Fruit fly (Drosophila melanogaster): ENCODE data around the gene Pp2B-14D.

Gene Pp2B-14D

DNA sequence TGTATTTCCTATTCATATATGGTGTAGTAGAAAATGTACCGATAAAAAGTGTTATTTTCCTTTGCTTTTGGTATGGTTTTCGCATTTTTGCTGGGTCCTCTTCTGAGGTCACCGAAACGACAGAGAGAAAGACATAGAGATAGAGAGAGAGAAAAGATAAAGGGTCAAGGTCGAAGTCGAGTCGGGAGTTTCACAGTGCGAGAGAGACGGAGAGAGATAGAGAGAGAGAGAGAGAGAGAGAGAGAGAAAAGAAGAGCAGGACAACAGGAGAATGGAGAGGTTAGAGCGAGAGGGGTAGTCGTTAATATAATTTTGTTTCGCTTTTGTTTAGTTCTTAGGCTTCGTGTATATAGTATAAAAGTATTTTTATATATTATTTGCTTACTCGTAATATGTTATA, 2.4 kb upstream of the Pp2B-14D start:
- TF ChIP-seq Sp1 (GFP tag; optimal IDR thresholded peaks at IDR 0.05), result no peak
- no peak for TF ChIP-seq fru (GFP tag; optimal IDR thresholded peaks at IDR 0.05)
- no peak for TF ChIP-seq sv (GFP tag; optimal IDR thresholded peaks at IDR 0.05)
- no peak for TF ChIP-seq pan (optimal IDR thresholded peaks at IDR 0.05)
- TF ChIP-seq Jra (GFP tag; optimal IDR thresholded peaks at IDR 0.05), result no peak
- no peak for TF ChIP-seq woc (GFP tag; optimal IDR thresholded peaks at IDR 0.05)
- TF ChIP-seq CG9705 (GFP tag; optimal IDR thresholded peaks at IDR 0.05), result no peak
- TF ChIP-seq Mio (GFP tag; optimal IDR thresholded peaks at IDR 0.05), result no peak
- TF ChIP-seq GATAd (GFP tag; optimal IDR thresholded peaks at IDR 0.05), result no peak
- no peak for TF ChIP-seq br (GFP tag; optimal IDR thresholded peaks at IDR 0.05)
- no peak for TF ChIP-seq rgr (GFP tag; optimal IDR thresholded peaks at IDR 0.05)
- no peak for TF ChIP-seq tai (GFP tag; optimal IDR thresholded peaks at IDR 0.05)
- TF ChIP-seq HLH106 (tag; optimal IDR thresholded peaks at IDR 0.05), result no peak
- no peak for TF ChIP-seq usp (GFP tag; optimal IDR thresholded peaks at IDR 0.05)
- no peak for TF ChIP-seq lola (GFP tag; optimal IDR thresholded peaks at IDR 0.05)
- TF ChIP-seq Hnf4 (GFP tag; optimal IDR thresholded peaks at IDR 0.05), result no peak

DNA sequence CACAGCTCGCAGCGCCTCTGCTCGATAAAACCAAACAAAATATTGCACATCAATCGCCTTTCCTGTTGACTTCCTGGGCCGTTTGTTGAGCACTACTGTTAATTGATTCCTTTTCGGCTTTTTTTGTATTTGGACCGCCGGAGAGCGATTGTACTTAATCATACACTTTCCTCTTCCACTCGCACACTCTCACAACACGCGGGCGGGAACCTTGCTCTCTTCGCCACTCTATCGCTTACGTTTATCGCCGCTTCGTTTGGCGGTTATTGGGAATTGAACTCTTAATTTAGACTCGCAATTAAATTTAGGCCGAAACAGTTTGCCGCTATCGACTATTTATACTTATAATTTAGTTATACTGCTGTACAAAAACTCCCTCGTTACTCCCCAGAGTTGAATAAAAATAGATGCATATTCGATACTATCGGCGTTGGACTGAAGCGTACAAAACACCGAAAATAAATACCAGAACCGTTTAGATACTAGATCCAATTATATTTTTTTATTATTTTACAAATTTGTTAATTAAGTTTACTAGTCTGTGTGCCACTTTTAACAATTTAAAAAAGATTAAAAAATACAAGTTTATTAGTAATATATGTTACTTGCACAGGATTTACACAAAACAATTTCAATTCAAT, 6.2 kb downstream of the Pp2B-14D start, which contains the start of gene Arp2:
Arp2 (minus strand) TSS at position 427 of the 641 bp plus-strand sequence.
- TF ChIP-seq Rel (GFP tag; optimal IDR thresholded peaks at IDR 0.05) (no peak), Rel (tag; optimal IDR thresholded peaks at IDR 0.05) (peak; percentile 51), sv (GFP tag; optimal IDR thresholded peaks at IDR 0.05) (no peak)

DNA sequence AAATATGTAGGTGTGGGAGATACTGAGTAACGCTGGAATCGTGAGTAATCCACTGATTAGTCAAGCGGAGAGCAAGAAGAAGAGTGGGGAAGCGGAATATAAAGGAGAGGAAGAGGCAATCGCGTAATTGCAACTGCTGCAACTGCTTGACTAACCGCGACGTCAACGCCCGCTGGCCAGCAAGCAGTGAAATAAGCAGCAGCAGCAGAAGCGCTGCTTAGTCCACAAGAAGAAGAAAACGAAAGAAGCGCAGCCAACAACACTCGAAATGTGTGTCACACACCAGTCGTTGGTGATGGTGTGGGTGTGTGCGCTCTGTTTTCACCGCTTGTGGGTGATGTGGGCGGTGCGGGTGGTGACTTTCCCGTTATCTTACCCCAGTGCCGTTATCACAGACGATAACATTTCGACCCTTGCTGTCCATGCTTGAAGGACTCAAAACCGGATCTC, 6.8 kb downstream of the Pp2B-14D start:
- TF ChIP-seq fru (GFP tag; optimal IDR thresholded peaks at IDR 0.05) (no peak), Dfd (GFP tag; optimal IDR thresholded peaks at IDR 0.05) (no peak), lola (GFP tag; optimal IDR thresholded peaks at IDR 0.05) (no peak), N (GFP tag; optimal IDR thresholded peaks at IDR 0.05) (peak; percentile 59), Abd-B (GFP tag; optimal IDR thresholded peaks at IDR 0.05) (peak; percentile 15), Jra (GFP tag; optimal IDR thresholded peaks at IDR 0.05) (peak; percentile 78), dmrt93B (GFP tag; optimal IDR thresholded peaks at IDR 0.05) (no peak), Rel (GFP tag; optimal IDR thresholded peaks at IDR 0.05) (no peak), Rel (tag; optimal IDR thresholded peaks at IDR 0.05) (peak; percentile 28), psq (GFP tag; optimal IDR thresholded peaks at IDR 0.05) (peak; percentile 83), brk (GFP tag; optimal IDR thresholded peaks at IDR 0.05) (no peak), usp (GFP tag; optimal IDR thresholded peaks at IDR 0.05) (no peak), h (GFP tag; optimal IDR thresholded peaks at IDR 0.05) (no peak), woc (GFP tag; optimal IDR thresholded peaks at IDR 0.05) (no peak), foxo (GFP tag; optimal IDR thresholded peaks at IDR 0.05) (no peak), Myc (optimal IDR thresholded peaks at IDR 0.05) (no peak), rgr (GFP tag; optimal IDR thresholded peaks at IDR 0.05) (no peak), CrebA (GFP tag; optimal IDR thresholded peaks at IDR 0.05; ENCODE audit: borderline replicate concordance) (no peak), dsf (GFP tag; optimal IDR thresholded peaks at IDR 0.05; ENCODE audit: borderline replicate concordance) (no peak), Mio (GFP tag; optimal IDR thresholded peaks at IDR 0.05) (no peak), tai (GFP tag; optimal IDR thresholded peaks at IDR 0.05) (no peak), OdsH (GFP tag; optimal IDR thresholded peaks at IDR 0.05) (no peak), br (GFP tag; optimal IDR thresholded peaks at IDR 0.05) (no peak), CG32264 (GFP tag; optimal IDR thresholded peaks at IDR 0.05) (no peak)

DNA sequence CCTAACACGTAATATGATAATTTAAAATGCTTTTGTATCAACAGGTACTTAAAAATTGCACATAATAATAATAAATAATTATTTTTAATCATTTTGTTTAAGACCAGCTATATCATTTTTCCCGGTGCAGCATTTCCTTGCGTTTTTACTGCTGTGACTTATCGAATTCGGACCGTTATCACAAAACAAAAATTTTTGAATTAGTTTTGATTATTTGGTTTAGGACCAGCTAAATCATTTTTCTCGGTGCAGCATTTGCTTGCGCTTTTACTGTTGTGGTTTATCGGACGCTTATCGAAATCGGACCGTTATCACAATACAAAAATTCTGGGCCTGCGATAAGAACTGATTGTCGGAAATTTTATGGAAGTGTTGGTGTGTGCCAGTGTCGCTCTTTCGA, 7.2 kb downstream of the Pp2B-14D start:
- TF ChIP-seq sv (GFP tag; optimal IDR thresholded peaks at IDR 0.05) (peak; percentile 78), Rel (GFP tag; optimal IDR thresholded peaks at IDR 0.05) (peak; percentile 12), Rel (tag; optimal IDR thresholded peaks at IDR 0.05) (no peak), tai (GFP tag; optimal IDR thresholded peaks at IDR 0.05) (peak; percentile 49), GATAd (GFP tag; optimal IDR thresholded peaks at IDR 0.05) (peak; percentile 79), pan (optimal IDR thresholded peaks at IDR 0.05) (no peak), dsf (GFP tag; optimal IDR thresholded peaks at IDR 0.05; ENCODE audit: borderline replicate concordance) (no peak), OdsH (GFP tag; optimal IDR thresholded peaks at IDR 0.05) (peak; percentile 67), Jra (GFP tag; optimal IDR thresholded peaks at IDR 0.05) (no peak), N (GFP tag; optimal IDR thresholded peaks at IDR 0.05) (no peak), Mio (GFP tag; optimal IDR thresholded peaks at IDR 0.05) (no peak), Sp1 (GFP tag; optimal IDR thresholded peaks at IDR 0.05) (peak; percentile 79), CG32264 (GFP tag; optimal IDR thresholded peaks at IDR 0.05) (peak; percentile 4), fru (GFP tag; optimal IDR thresholded peaks at IDR 0.05) (peak; percentile 61), Hr83 (GFP tag; optimal IDR thresholded peaks at IDR 0.05; ENCODE audit: poor library complexity, severe bottlenecking) (peak; percentile 36), Hnf4 (GFP tag; optimal IDR thresholded peaks at IDR 0.05) (peak; percentile 70), Dfd (GFP tag; optimal IDR thresholded peaks at IDR 0.05) (no peak), Dif (GFP tag; optimal IDR thresholded peaks at IDR 0.05; ENCODE audit: partially characterized antibody) (no peak), Hr78 (GFP tag; optimal IDR thresholded peaks at IDR 0.05) (no peak), Abd-B (GFP tag; optimal IDR thresholded peaks at IDR 0.05) (no peak), CrebA (GFP tag; optimal IDR thresholded peaks at IDR 0.05; ENCODE audit: borderline replicate concordance) (no peak), h (GFP tag; optimal IDR thresholded peaks at IDR 0.05) (peak; percentile 72), dmrt93B (GFP tag; optimal IDR thresholded peaks at IDR 0.05) (no peak), CG9705 (GFP tag; optimal IDR thresholded peaks at IDR 0.05) (peak; percentile 30), Vsx2 (GFP tag; optimal IDR thresholded peaks at IDR 0.05; ENCODE audit: partially characterized antibody) (no peak), Myc (optimal IDR thresholded peaks at IDR 0.05) (no peak), sage (GFP tag; optimal IDR thresholded peaks at IDR 0.05) (peak; percentile 77), jim (GFP tag; optimal IDR thresholded peaks at IDR 0.05) (no peak), br (GFP tag; optimal IDR thresholded peaks at IDR 0.05) (peak; percentile 72), woc (GFP tag; optimal IDR thresholded peaks at IDR 0.05) (peak; percentile 43), usp (GFP tag; optimal IDR thresholded peaks at IDR 0.05) (no peak), HLH106 (tag; optimal IDR thresholded peaks at IDR 0.05) (peak; percentile 75), rgr (GFP tag; optimal IDR thresholded peaks at IDR 0.05) (peak; percentile 83), ey (GFP tag; optimal IDR thresholded peaks at IDR 0.05) (peak; percentile 68)
